Worm (Caenorhabditis elegans) whole organism, L4 larva: ENCODE results near the gene C49F5.5.

ENCODE experiments used
- D1046.2 ChIP-seq: fragments of 200-800 bp; sonication (Bioruptor generic); IDR thresholded peaks from 2 replicates; pipeline ENCODE4 v1.3.6; 2022; ENCODE audit warnings: missing genetic modification characterization, missing compliant biosample characterization
- F37D6.2 ChIP-seq: sonication (generic microtip); optimal IDR thresholded peaks from 2 replicates; lab custom pipeline; 2016; ENCODE audit warnings: mild to moderate bottlenecking, missing genetic modification characterization, missing compliant biosample characterization
- F44E2.7 ChIP-seq: fragments of 200-800 bp; sonication (Bioruptor generic); IDR thresholded peaks from 2 replicates; pipeline ENCODE4 v2.1.2; 2022; ENCODE audit warnings: missing genetic modification characterization, missing compliant biosample characterization
- R02D3.7 ChIP-seq: fragments of 150-350 bp; sonication (generic microtip); optimal IDR thresholded peaks from 3 replicates; lab custom pipeline; 2014; ENCODE audit warnings: missing biosample characterization, missing genetic modification characterization
- T20F7.1 ChIP-seq: fragments of 200-800 bp; sonication (Bioruptor generic); optimal IDR thresholded peaks from 2 replicates; lab custom pipeline; 2018; ENCODE audit warnings: mild to moderate bottlenecking, missing genetic modification characterization, missing compliant biosample characterization
- Y105C5A.15 ChIP-seq: fragments of 200-800 bp; sonication (Bioruptor generic); IDR thresholded peaks from 2 replicates; pipeline ENCODE4 v1.3.6; 2022; ENCODE audit warnings: missing genetic modification characterization, missing compliant biosample characterization
- ZK337.2 ChIP-seq: fragments of 200-800 bp; sonication (Bioruptor generic); IDR thresholded peaks from 2 replicates; pipeline ENCODE4 v1.3.6; 2022; ENCODE audit warnings: missing genetic modification reagents, missing genetic modification characterization, missing compliant biosample characterization
- ZK546.5 ChIP-seq, 2 experiments: sonication (generic microtip); optimal IDR thresholded peaks; 2 replicates each; lab custom pipeline; 2017; ENCODE audit warnings: missing biosample characterization in 2 of 2, missing genetic modification characterization in 2 of 2
- aha-1 ChIP-seq: fragments of 150-350 bp; peaks from one replicate; lab custom pipeline; 2014; ENCODE audit warnings: missing biosample characterization, missing genetic modification characterization
- ama-1 ChIP-seq: fragments of 150-350 bp; optimal IDR thresholded peaks from 2 replicates; lab custom pipeline; 2014; ENCODE audit warnings: inconsistent platforms, mixed read lengths
- arid-1 ChIP-seq: fragments of 200-800 bp; sonication (Bioruptor generic); conservative IDR thresholded peaks from 2 replicates; pipeline ENCODE4 v1.3.6; 2022; ENCODE audit warnings: missing genetic modification reagents, missing genetic modification characterization, missing compliant biosample characterization
- ceh-20 ChIP-seq: fragments of 200-800 bp; sonication (Bioruptor generic); IDR thresholded peaks from 2 replicates; pipeline ENCODE4 v1.3.6; 2022; ENCODE audit warnings: missing genetic modification reagents, missing genetic modification characterization, missing compliant biosample characterization
- ceh-28 ChIP-seq: fragments of 150-350 bp; optimal IDR thresholded peaks from 2 replicates; lab custom pipeline; 2014; ENCODE audit warnings: missing biosample characterization, missing genetic modification reagents, missing genetic modification characterization
- ceh-62 ChIP-seq: sonication (generic microtip); optimal IDR thresholded peaks from 2 replicates; lab custom pipeline; 2017; ENCODE audit warnings: missing biosample characterization, missing genetic modification characterization
- ctbp-1 ChIP-seq: fragments of 200-800 bp; sonication (Bioruptor generic); IDR thresholded peaks from 2 replicates; pipeline ENCODE4 v1.3.6; 2022; ENCODE audit warnings: missing genetic modification reagents, missing genetic modification characterization, missing compliant biosample characterization
- daf-8 ChIP-seq: fragments of 200-800 bp; sonication (Bioruptor generic); IDR thresholded peaks from 2 replicates; pipeline ENCODE4 v1.3.6; 2022; ENCODE audit warnings: missing genetic modification characterization, missing compliant biosample characterization
- dmd-6 ChIP-seq: fragments of 200-800 bp; sonication (Bioruptor generic); IDR thresholded peaks from 2 replicates; pipeline ENCODE4 v1.3.6; 2022; ENCODE audit warnings: missing genetic modification reagents, missing genetic modification characterization, missing compliant biosample characterization
- dpl-1 ChIP-seq: fragments of 150-350 bp; optimal IDR thresholded peaks from 2 replicates; lab custom pipeline; 2014; ENCODE audit warnings: missing biosample characterization, missing genetic modification reagents, missing genetic modification characterization
- dve-1 ChIP-seq: sonication (generic microtip); optimal IDR thresholded peaks from 2 replicates; lab custom pipeline; 2017; ENCODE audit warnings: antibody characterized with exemption, mild to moderate bottlenecking, missing genetic modification characterization, missing compliant biosample characterization; ENCODE audit not compliant: insufficient read depth
- fos-1 ChIP-seq: fragments of 150-350 bp; optimal IDR thresholded peaks from 2 replicates; lab custom pipeline; 2014; ENCODE audit warnings: missing biosample characterization, missing genetic modification characterization
- gei-8 ChIP-seq: fragments of 200-800 bp; sonication (Bioruptor generic); optimal IDR thresholded peaks from 2 replicates; lab custom pipeline; 2018; ENCODE audit warnings: mild to moderate bottlenecking, missing genetic modification characterization, missing compliant biosample characterization
- hif-1 ChIP-seq, 2 experiments: sonication (generic microtip); optimal IDR thresholded peaks; 2 replicates each; lab custom pipeline; 2016 to 2017; ENCODE audit warnings: missing compliant biosample characterization in 2 of 2, missing genetic modification characterization in 2 of 2, missing genetic modification reagents in 2 of 2, missing genotype in 2 of 2, mild to moderate bottlenecking in 1 of 2
- hlh-30 ChIP-seq: sonication (generic microtip); optimal IDR thresholded peaks from 2 replicates; lab custom pipeline; 2017; ENCODE audit warnings: antibody characterized with exemption, mild to moderate bottlenecking, missing genetic modification characterization, missing compliant biosample characterization; ENCODE audit not compliant: insufficient read depth
- lim-7 ChIP-seq: fragments of 200-800 bp; sonication (Bioruptor generic); IDR thresholded peaks from 2 replicates; pipeline ENCODE4 v1.3.6; 2022; ENCODE audit warnings: missing genetic modification characterization, missing compliant biosample characterization
- lin-1 ChIP-seq: fragments of 200-800 bp; sonication (Bioruptor generic); IDR thresholded peaks from 2 replicates; pipeline ENCODE4 v1.3.6; 2022; ENCODE audit warnings: missing genetic modification reagents, missing genetic modification characterization, missing compliant biosample characterization
- lin-13 ChIP-seq: fragments of 150-350 bp; optimal IDR thresholded peaks from 2 replicates; lab custom pipeline; 2014; ENCODE audit warnings: missing biosample characterization, missing genetic modification reagents, missing genetic modification characterization
- lin-29 ChIP-seq: fragments of 200-800 bp; sonication (Bioruptor generic); IDR thresholded peaks from 2 replicates; pipeline ENCODE4 v1.3.6; 2022; ENCODE audit warnings: missing genetic modification reagents, missing genetic modification characterization, missing compliant biosample characterization
- lsy-2 ChIP-seq, 2 experiments: fragments of 150-350 bp in 1 of 2; sonication (generic microtip) in 1 of 2; optimal IDR thresholded peaks; 2 replicates each; lab custom pipeline; 2014 to 2017; ENCODE audit warnings: missing biosample characterization in 2 of 2, missing genetic modification characterization in 2 of 2
- madf-9 ChIP-seq: fragments of 200-800 bp; sonication (Bioruptor generic); conservative IDR thresholded peaks from 2 replicates; pipeline ENCODE4 v1.3.6; 2022; ENCODE audit warnings: missing genetic modification reagents, missing genetic modification characterization, missing compliant biosample characterization
- mdl-1 ChIP-seq, 2 experiments: fragments of 150-350 bp in 1 of 2; sonication (generic microtip) in 1 of 2; optimal IDR thresholded peaks; 2 replicates each; lab custom pipeline; 2014 to 2017; ENCODE audit warnings: missing biosample characterization in 2 of 2, missing genetic modification characterization in 2 of 2
- mdt-29 ChIP-seq: fragments of 200-800 bp; sonication (Bioruptor generic); IDR thresholded peaks from 2 replicates; pipeline ENCODE4 v1.3.6; 2022; ENCODE audit warnings: missing genetic modification reagents, missing genetic modification characterization, missing compliant biosample characterization
- mep-1 ChIP-seq: fragments of 150-350 bp; sonication (generic microtip); optimal IDR thresholded peaks from 3 replicates; lab custom pipeline; 2014; ENCODE audit warnings: missing biosample characterization, missing genetic modification characterization
- mxl-3 ChIP-seq: fragments of 200-800 bp; sonication (Bioruptor generic); optimal IDR thresholded peaks from 2 replicates; lab custom pipeline; 2018; ENCODE audit warnings: mild to moderate bottlenecking, missing genetic modification characterization, missing compliant biosample characterization
- nhr-10 ChIP-seq: fragments of 150-350 bp; optimal IDR thresholded peaks from 2 replicates; lab custom pipeline; 2014; ENCODE audit warnings: missing biosample characterization, missing genetic modification characterization
- nhr-111 ChIP-seq: fragments of 200-800 bp; sonication (Bioruptor generic); optimal IDR thresholded peaks from 2 replicates; lab custom pipeline; 2018; ENCODE audit warnings: mild to moderate bottlenecking, missing genetic modification characterization, missing compliant biosample characterization
- nhr-25 ChIP-seq: sonication (generic microtip); optimal IDR thresholded peaks from 2 replicates; lab custom pipeline; 2017; ENCODE audit warnings: missing genetic modification characterization, mild to moderate bottlenecking, missing compliant biosample characterization, antibody characterized with exemption, moderate library complexity, borderline replicate concordance; ENCODE audit not compliant: insufficient read depth
- nhr-42 ChIP-seq: fragments of 200-800 bp; sonication (Bioruptor generic); IDR thresholded peaks from 2 replicates; pipeline ENCODE4 v1.3.6; 2022; ENCODE audit warnings: missing genetic modification characterization, missing compliant biosample characterization
- nhr-76 ChIP-seq: fragments of 150-350 bp; optimal IDR thresholded peaks from 2 replicates; lab custom pipeline; 2014; ENCODE audit warnings: missing biosample characterization, missing genetic modification characterization
- pha-4 ChIP-seq, 2 experiments: fragments of 150-350 bp in 1 of 2; fragments of 200-800 bp in 1 of 2; sonication (Bioruptor generic) in 1 of 2; IDR thresholded peaks in 1 of 2; optimal IDR thresholded peaks in 1 of 2; 2 replicates each; pipeline versions ENCODE4 v1.3.6 to Lab custom; 2014 to 2022; ENCODE audit warnings: missing genetic modification characterization in 2 of 2, missing genetic modification reagents in 2 of 2, missing biosample characterization in 1 of 2, missing compliant biosample characterization in 1 of 2
- php-3 ChIP-seq: fragments of 200-800 bp; sonication (Bioruptor generic); IDR thresholded peaks from 2 replicates; pipeline ENCODE4 v1.3.6; 2022; ENCODE audit warnings: missing genetic modification reagents, missing genetic modification characterization, missing compliant biosample characterization
- set-16 ChIP-seq: fragments of 200-800 bp; sonication (Bioruptor generic); IDR thresholded peaks from 2 replicates; pipeline ENCODE4 v1.3.6; 2022; ENCODE audit warnings: missing genetic modification reagents, missing genetic modification characterization, missing compliant biosample characterization
- spr-3 ChIP-seq: fragments of 200-800 bp; sonication (Bioruptor generic); optimal IDR thresholded peaks from 2 replicates; lab custom pipeline; 2018; ENCODE audit warnings: mild to moderate bottlenecking, missing genetic modification characterization, missing compliant biosample characterization
- tra-1 ChIP-seq: fragments of 200-800 bp; sonication (Bioruptor generic); IDR thresholded peaks from 2 replicates; pipeline ENCODE4 v1.3.6; 2022; ENCODE audit warnings: missing genetic modification reagents, missing genetic modification characterization, missing compliant biosample characterization
- unc-130 ChIP-seq: sonication (generic microtip); optimal IDR thresholded peaks from 2 replicates; lab custom pipeline; 2016; ENCODE audit warnings: missing genetic modification reagents, missing genetic modification characterization, missing compliant biosample characterization
- zfp-2 ChIP-seq: sonication (generic microtip); optimal IDR thresholded peaks from 2 replicates; lab custom pipeline; 2016; ENCODE audit warnings: mild to moderate bottlenecking, missing genetic modification characterization, missing compliant biosample characterization
- zip-11 ChIP-seq: fragments of 200-800 bp; sonication (Bioruptor generic); IDR thresholded peaks from 2 replicates; pipeline ENCODE4 v1.3.6; 2022; ENCODE audit warnings: missing genetic modification characterization, missing compliant biosample characterization
- ztf-7 ChIP-seq: fragments of 150-350 bp; optimal IDR thresholded peaks from 2 replicates; lab custom pipeline; 2014; ENCODE audit warnings: missing biosample characterization, missing genetic modification characterization

Gene C49F5.5

ce11 chrX:11985887-11986286, at the start of gene C49F5.5:
Gene C49F5.5 (plus strand): TSS chrX:11986187.
- TF ChIP-seq ZK546.5 (tag; optimal IDR thresholded peaks at IDR 0.05; lab: Kevin White, UChicago) (no peak), aha-1 (peak; percentile 35)

ce11 chrX:11937343-11937935, 48.5 kb upstream of the C49F5.5 start:
- peak; percentile 75 for TF ChIP-seq Y105C5A.15 (GFP tag; lab: Robert Waterston, UW)
- TF ChIP-seq fos-1 (tag; lab: Kevin White, UChicago) = peak; percentile 85
- TF ChIP-seq T20F7.1 (GFP tag; lab: Kevin White, UChicago) = peak; percentile 91
- TF ChIP-seq lin-13 (GFP tag; lab: Kevin White, UChicago) = peak; percentile 98
- peak; percentile 82 to 92 for TF ChIP-seq hif-1 (tag; optimal IDR thresholded peaks at IDR 0.05; lab: Kevin White, UChicago)
- TF ChIP-seq dpl-1 (GFP tag; lab: Kevin White, UChicago) = peak; percentile 76
- peak; percentile 96 to 97 for TF ChIP-seq lsy-2 (tag; optimal IDR thresholded peaks at IDR 0.05; lab: Kevin White, UChicago)
- TF ChIP-seq F37D6.2 (tag; lab: Kevin White, UChicago) = peak; percentile 99
- TF ChIP-seq R02D3.7 (tag; lab: Kevin White, UChicago) = peak; percentile 1
- peak; percentile 92 for TF ChIP-seq mxl-3 (GFP tag; lab: Kevin White, UChicago)
- peak; percentile 66 for TF ChIP-seq arid-1 (GFP tag; lab: Robert Waterston, UW)
- no peak for TF ChIP-seq zip-11 (GFP tag; lab: Robert Waterston, UW)
- peak; percentile 90 to 92 for TF ChIP-seq mdl-1 (tag; optimal IDR thresholded peaks at IDR 0.05; lab: Kevin White, UChicago)
- TF ChIP-seq mep-1 (tag; lab: Kevin White, UChicago) = peak; percentile 100
- peak; percentile 42 for TF ChIP-seq unc-130
- TF ChIP-seq dve-1 (tag; lab: Kevin White, UChicago) = peak; percentile 100
- TF ChIP-seq ceh-28 (tag; lab: Kevin White, UChicago) = peak; percentile 99
- TF ChIP-seq hlh-30 (tag; lab: Kevin White, UChicago) = peak; percentile 94
- TF ChIP-seq F44E2.7 (GFP tag; lab: Robert Waterston, UW) = 0 out of 2 replicates have a peak, but pooled peaks have one; percentile 23
- no peak for TF ChIP-seq set-16
- TF ChIP-seq nhr-76 (tag; lab: Kevin White, UChicago) = peak; percentile 82
- TF ChIP-seq madf-9 (GFP tag; lab: Robert Waterston, UW) = peak; percentile 97
- TF ChIP-seq zfp-2 (tag; lab: Kevin White, UChicago) = peak; percentile 88
- peak; percentile 95 for TF ChIP-seq ceh-20 (GFP tag; lab: Robert Waterston, UW)
- peak; percentile 97 for TF ChIP-seq ztf-7
- peak; percentile 97 for TF ChIP-seq dmd-6 (GFP tag; lab: Robert Waterston, UW)
- peak; percentile 36 for TF ChIP-seq nhr-111 (GFP tag; lab: Kevin White, UChicago)
- peak; percentile 95 for TF ChIP-seq lin-1 (GFP tag; lab: Robert Waterston, UW)
- no peak for TF ChIP-seq ama-1
- TF ChIP-seq nhr-42 (GFP tag; lab: Robert Waterston, UW) = peak; percentile 99
- peak; percentile 98 for TF ChIP-seq spr-3
- TF ChIP-seq php-3 (GFP tag; lab: Robert Waterston, UW) = peak; percentile 96
- peak; percentile 97 for TF ChIP-seq nhr-25 (tag; lab: Kevin White, UChicago)
- TF ChIP-seq ceh-62 (tag; lab: Kevin White, UChicago) = no peak
- TF ChIP-seq pha-4 (GFP tag; IDR thresholded peaks at IDR 0.05; lab: Robert Waterston, UW) = peak; percentile 97
- peak; percentile 78 for TF ChIP-seq pha-4 (tag; optimal IDR thresholded peaks at IDR 0.05; lab: Kevin White, UChicago)
- peak; percentile 100 for TF ChIP-seq aha-1
- peak; percentile 99 for TF ChIP-seq nhr-10
- peak; percentile 83 for TF ChIP-seq ZK337.2 (GFP tag; lab: Robert Waterston, UW)
- TF ChIP-seq daf-8 (GFP tag; lab: Robert Waterston, UW) = no peak
- TF ChIP-seq ctbp-1 (GFP tag; lab: Robert Waterston, UW) = peak; percentile 98
- peak; percentile 89; the same call in 1 of the 2 replicates for TF ChIP-seq D1046.2
- TF ChIP-seq gei-8 (GFP tag; lab: Kevin White, UChicago) = peak; percentile 88
- peak; percentile 95 for TF ChIP-seq mdt-29
- peak; percentile 95 for TF ChIP-seq tra-1
- no peak for TF ChIP-seq lim-7
- TF ChIP-seq lin-29 (GFP tag; lab: Robert Waterston, UW) = peak; percentile 89
